Worm (Caenorhabditis elegans) whole organism, L4/young adult: ENCODE data around the gene unc-44.

Experiments
- W03F9.2 ChIP-seq: fragments of 150-350 bp; optimal IDR thresholded peaks from 2 replicates; lab custom pipeline; 2014; ENCODE audit warnings: missing biosample characterization, missing genetic modification characterization
- dao-5 ChIP-seq: sonication (generic microtip); optimal IDR thresholded peaks from 2 replicates; lab custom pipeline; 2016; ENCODE audit warnings: missing genotype, missing genetic modification characterization, moderate library complexity, missing compliant biosample characterization

DNA sequence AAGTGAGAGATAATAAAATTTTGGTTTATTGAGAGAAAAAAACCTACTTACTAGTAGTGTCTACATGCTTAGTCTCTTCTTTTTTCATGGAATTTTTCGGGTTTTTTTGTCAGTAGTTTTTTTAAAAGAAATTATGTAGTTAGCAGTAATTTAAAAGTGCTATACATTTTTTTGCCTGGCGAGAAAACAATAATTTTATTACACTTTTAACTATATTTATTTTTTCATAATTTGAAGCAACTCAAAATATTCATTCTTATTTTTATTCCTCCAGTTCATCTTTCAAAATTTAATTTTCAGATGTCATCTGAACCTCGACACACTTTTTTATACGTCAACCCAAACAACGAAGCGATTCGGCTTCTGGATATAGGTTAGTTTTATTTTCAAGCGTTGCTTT lies 65.3 kb downstream of the unc-44 start, which contains the start of gene kcc-2:
- no peak for TF ChIP-seq W03F9.2 (tag; lab: Kevin White, UChicago)
- TF ChIP-seq dao-5 = no peak
